Fruit fly (Drosophila melanogaster): ENCODE data around the gene drd.

Gene drd

DNA sequence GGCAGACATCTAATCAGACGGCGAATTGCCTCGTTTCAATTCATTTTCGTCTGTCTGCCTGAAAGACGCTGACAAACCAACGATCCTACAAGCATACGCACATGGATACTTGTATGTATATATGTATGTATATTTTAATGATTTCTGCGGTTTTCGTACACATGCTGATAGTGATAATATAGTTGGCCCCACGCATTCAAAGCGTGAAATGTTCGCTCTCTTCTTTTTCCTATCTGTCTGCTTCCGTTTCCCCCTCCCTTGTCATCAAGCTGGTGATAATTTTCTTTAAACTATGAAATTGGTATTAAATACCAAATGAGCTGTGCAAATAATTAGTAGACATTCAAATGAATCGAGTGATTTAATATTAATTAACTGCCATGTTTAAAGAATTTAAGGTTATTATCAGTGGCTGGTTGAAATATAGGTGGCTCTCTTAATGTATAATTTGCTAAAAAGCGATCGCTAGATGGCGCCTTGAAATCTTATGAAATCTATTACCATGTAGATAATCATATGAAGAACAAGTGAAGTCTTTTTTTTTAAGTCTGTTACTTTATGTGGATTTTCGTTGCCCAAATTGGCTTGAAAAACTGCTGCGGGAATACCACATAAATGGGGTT, 44.7 kb upstream of the drd start, which contains the start of gene CG33177 (continued):
- TF ChIP-seq CG7987 (GFP tag; optimal IDR thresholded peaks at IDR 0.05) = peak; percentile 97
- TF ChIP-seq CG12391 (tag; optimal IDR thresholded peaks at IDR 0.05) = peak; percentile 10
- TF ChIP-seq grn (GFP tag; optimal IDR thresholded peaks at IDR 0.05) = peak; percentile 30

DNA sequence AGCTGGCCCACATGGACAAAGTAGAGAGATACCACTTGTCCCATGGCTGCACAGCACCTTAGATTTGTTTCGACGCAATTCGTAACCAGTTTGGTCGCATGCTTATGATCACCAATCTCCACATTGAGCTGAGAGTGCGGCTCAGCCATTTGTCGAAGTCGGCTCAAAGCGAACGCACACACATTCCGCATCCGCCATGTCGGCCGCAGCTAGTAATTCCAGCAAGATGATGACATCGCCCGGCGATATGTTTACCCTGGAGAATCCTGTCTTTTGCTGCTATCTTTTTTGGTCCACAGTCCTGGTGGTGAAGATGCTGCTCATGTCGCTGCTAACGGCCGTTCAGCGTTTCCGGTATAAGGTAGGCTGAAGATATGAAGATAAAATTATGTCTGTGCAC, 42.9 kb upstream of the drd start, which contains the start of gene CG33178:
Gene CG33178 (plus strand): TSS at position 147 of the 400 bp plus-strand sequence.
- no peak for TF ChIP-seq CG11247 (GFP tag; IDR thresholded peaks at IDR 0.05)
- peak; percentile 49 for TF ChIP-seq sd (tag; optimal IDR thresholded peaks at IDR 0.05)
- no peak for TF ChIP-seq CG30403 (GFP tag; optimal IDR thresholded peaks at IDR 0.05)
- TF ChIP-seq ato (GFP tag; IDR thresholded peaks at IDR 0.05; ENCODE audit: partially characterized antibody) = no peak
- TF ChIP-seq HLH3B (GFP tag; IDR thresholded peaks at IDR 0.05) = no peak
- no peak for TF ChIP-seq her (GFP tag; optimal IDR thresholded peaks at IDR 0.05)
- TF ChIP-seq Awh (GFP tag; IDR thresholded peaks at IDR 0.05) = no peak
- no peak for TF ChIP-seq CG15479 (GFP tag; optimal IDR thresholded peaks at IDR 0.05)
- no peak for TF ChIP-seq dpn (GFP tag; optimal IDR thresholded peaks at IDR 0.05)
- 0 out of 2 replicates have a peak, but pooled peaks have one; percentile 20 for TF ChIP-seq Atf6 (GFP tag; IDR thresholded peaks at IDR 0.05)
- no peak for TF ChIP-seq ase (GFP tag; IDR thresholded peaks at IDR 0.05)
- TF ChIP-seq Med (GFP tag) = peak; percentile 61
- TF ChIP-seq bigmax (GFP tag; optimal IDR thresholded peaks at IDR 0.05) = no peak
- TF ChIP-seq amos (GFP tag; IDR thresholded peaks at IDR 0.05; ENCODE audit: partially characterized antibody) = no peak
- 0 out of 3 replicates have a peak, but pooled peaks have one; percentile 6 for TF ChIP-seq ci (GFP tag; IDR thresholded peaks at IDR 0.05)
- TF ChIP-seq TFAM (GFP tag; optimal IDR thresholded peaks at IDR 0.05) = no peak
- no peak for TF ChIP-seq mam (GFP tag; optimal IDR thresholded peaks at IDR 0.05)
- no peak for TF ChIP-seq CG10565 (GFP tag; optimal IDR thresholded peaks at IDR 0.05)
- no peak for TF ChIP-seq ap (GFP tag; IDR thresholded peaks at IDR 0.05)
- no peak for TF ChIP-seq ab (GFP tag; optimal IDR thresholded peaks at IDR 0.05)
- no peak for TF ChIP-seq CG5245 (GFP tag; optimal IDR thresholded peaks at IDR 0.05)
- peak; percentile 17 for TF ChIP-seq Deaf1 (tag; optimal IDR thresholded peaks at IDR 0.05)
- no peak for TF ChIP-seq cato (GFP tag; optimal IDR thresholded peaks at IDR 0.05; ENCODE audit: borderline replicate concordance)
- no peak for TF ChIP-seq hkb (optimal IDR thresholded peaks at IDR 0.05)
- no peak for TF ChIP-seq hkb (GFP tag; IDR thresholded peaks at IDR 0.05)
- TF ChIP-seq dati (GFP tag; IDR thresholded peaks at IDR 0.05) = no peak
- no peak for TF ChIP-seq hbn (GFP tag; IDR thresholded peaks at IDR 0.05; ENCODE audit: partially characterized antibody)
- no peak for TF ChIP-seq CG8281 (tag; optimal IDR thresholded peaks at IDR 0.05)
- no peak for TF ChIP-seq Camta (GFP tag; optimal IDR thresholded peaks at IDR 0.05)
- no peak for TF ChIP-seq HLH4C (GFP tag; IDR thresholded peaks at IDR 0.05; ENCODE audit: partially characterized antibody)
- no peak for TF ChIP-seq CG6683 (GFP tag; optimal IDR thresholded peaks at IDR 0.05)
- no peak for TF ChIP-seq wor (GFP tag; IDR thresholded peaks at IDR 0.05)
- TF ChIP-seq chinmo (GFP tag; IDR thresholded peaks at IDR 0.05; ENCODE audit: partially characterized antibody) = peak; percentile 80; the same call in 3 of the 4 replicates
- no peak for TF ChIP-seq tin (GFP tag; optimal IDR thresholded peaks at IDR 0.05)
- TF ChIP-seq kni (GFP tag; optimal IDR thresholded peaks at IDR 0.05) = no peak
- no peak for TF ChIP-seq klu (GFP tag; IDR thresholded peaks at IDR 0.05)
- TF ChIP-seq wek (GFP tag; optimal IDR thresholded peaks at IDR 0.05) = no peak
- no peak for TF ChIP-seq psq (GFP tag; optimal IDR thresholded peaks at IDR 0.05)
- no peak for TF ChIP-seq Atf3 (GFP tag; optimal IDR thresholded peaks at IDR 0.05)
- no peak for TF ChIP-seq Ada2b (GFP tag; IDR thresholded peaks at IDR 0.05)
- TF ChIP-seq HHEX (GFP tag; optimal IDR thresholded peaks at IDR 0.05) = no peak
- TF ChIP-seq ERR (GFP tag; optimal IDR thresholded peaks at IDR 0.05) = no peak
- TF ChIP-seq zen2 (GFP tag; IDR thresholded peaks at IDR 0.05; ENCODE audit: partially characterized antibody) = no peak
- TF ChIP-seq Hr51 (GFP tag; optimal IDR thresholded peaks at IDR 0.05) = no peak
- no peak for TF ChIP-seq CG8944 (GFP tag; optimal IDR thresholded peaks at IDR 0.05)
- no peak for TF ChIP-seq CG12219 (GFP tag; optimal IDR thresholded peaks at IDR 0.05)
